Worm (Caenorhabditis elegans) whole organism, young adult: ENCODE measurements around the gene ncx-8.

Experiments
- B0019.2 ChIP-seq: fragments of 200-800 bp; sonication (Bioruptor generic); conservative IDR thresholded peaks from 2 replicates; pipeline ENCODE4 v1.3.6; 2022; ENCODE audit warnings: missing genetic modification reagents, missing genetic modification characterization, missing compliant biosample characterization
- D2030.7 ChIP-seq: fragments of 200-800 bp; sonication (Bioruptor generic); IDR thresholded peaks from 2 replicates; pipeline ENCODE4 v1.3.6; 2022; ENCODE audit warnings: missing genetic modification reagents, missing genetic modification characterization, missing compliant biosample characterization
- F22D6.2 ChIP-seq: sonication (generic microtip); optimal IDR thresholded peaks from 2 replicates; lab custom pipeline; 2016; ENCODE audit warnings: mild to moderate bottlenecking, missing genetic modification characterization, missing compliant biosample characterization
- K12H6.12 ChIP-seq: fragments of 200-800 bp; sonication (Bioruptor generic); optimal IDR thresholded peaks from 2 replicates; lab custom pipeline; 2018; ENCODE audit warnings: mild to moderate bottlenecking, missing genetic modification characterization, missing compliant biosample characterization
- Y53F4B.3 ChIP-seq: fragments of 200-800 bp; sonication (Bioruptor generic); IDR thresholded peaks from 2 replicates; pipeline ENCODE4 v1.3.6; 2022; ENCODE audit warnings: missing genetic modification reagents, missing genetic modification characterization, missing compliant biosample characterization
- ceh-58 ChIP-seq: fragments of 200-800 bp; sonication (Bioruptor generic); IDR thresholded peaks from 2 replicates; pipeline ENCODE4 v1.3.6; 2022; ENCODE audit warnings: missing genetic modification characterization, missing compliant biosample characterization
- dpl-1 ChIP-seq: fragments of 150-350 bp; optimal IDR thresholded peaks from 2 replicates; lab custom pipeline; 2014; ENCODE audit warnings: missing biosample characterization, missing genetic modification reagents, missing genetic modification characterization
- sea-2 ChIP-seq: fragments of 200-800 bp; sonication (Bioruptor generic); IDR thresholded peaks from 2 replicates; pipeline ENCODE4 v1.3.6; 2022; ENCODE audit warnings: missing genetic modification characterization, missing compliant biosample characterization
- snpc-4 ChIP-seq, 5 experiments: fragments of 150-350 bp in 1 of 5; sonication (generic microtip) in 4 of 5; optimal IDR thresholded peaks; 2 replicates each; lab custom pipeline; 2014 to 2018; ENCODE audit warnings: missing genetic modification characterization in 5 of 5, missing biosample characterization in 3 of 5, antibody characterized with exemption in 2 of 5, mild to moderate bottlenecking in 2 of 5, missing compliant biosample characterization in 2 of 5, missing genotype in 2 of 5, moderate library complexity in 2 of 5, missing genetic modification reagents in 1 of 5
- tbp1 ChIP-seq: fragments of 200-800 bp; sonication (Bioruptor generic); optimal IDR thresholded peaks from 2 replicates; lab custom pipeline; 2018; ENCODE audit warnings: mild to moderate bottlenecking, missing genetic modification characterization, missing compliant biosample characterization

ce11 chrV:5018810-5019274, 31.8 kb upstream of the ncx-8 start, which contains the start of gene srr-4:
- TF ChIP-seq K12H6.12 (tag; lab: Kevin White, UChicago), result no peak
- TF ChIP-seq tbp1 (GFP tag; lab: Kevin White, UChicago), result no peak
- TF ChIP-seq snpc-4 (GFP tag; optimal IDR thresholded peaks at IDR 0.05; lab: Kevin White, UChicago), result no peak
- no peak for TF ChIP-seq snpc-4 (tag; optimal IDR thresholded peaks at IDR 0.05; lab: Kevin White, UChicago)
- TF ChIP-seq D2030.7 (GFP tag; lab: Robert Waterston, UW), result no peak
- no peak for TF ChIP-seq dpl-1 (GFP tag; lab: Kevin White, UChicago)
- no peak for TF ChIP-seq F22D6.2 (tag; lab: Kevin White, UChicago)
- no peak for TF ChIP-seq Y53F4B.3 (GFP tag; lab: Robert Waterston, UW)
- no peak for TF ChIP-seq B0019.2 (GFP tag; lab: Robert Waterston, UW)
- TF ChIP-seq sea-2 (GFP tag; lab: Robert Waterston, UW), result no peak
- no peak for TF ChIP-seq ceh-58
